Worm (Caenorhabditis elegans) whole organism, young adult: ENCODE results near the gene mip-2.

Source experiments
- C06A6.2 ChIP-seq: fragments of 200-800 bp; sonication (Bioruptor generic); conservative IDR thresholded peaks from 2 replicates; pipeline ENCODE4 v1.3.6; 2022; ENCODE audit warnings: missing genetic modification characterization, missing compliant biosample characterization
- F10E7.11 ChIP-seq: sonication (generic microtip); optimal IDR thresholded peaks from 2 replicates; lab custom pipeline; 2017; ENCODE audit warnings: mild to moderate bottlenecking, missing genetic modification characterization, moderate library complexity, missing compliant biosample characterization
- F22D6.2 ChIP-seq: sonication (generic microtip); optimal IDR thresholded peaks from 2 replicates; lab custom pipeline; 2016; ENCODE audit warnings: mild to moderate bottlenecking, missing genetic modification characterization, missing compliant biosample characterization
- F23B12.7 ChIP-seq: sonication (generic microtip); optimal IDR thresholded peaks from 2 replicates; lab custom pipeline; 2017; ENCODE audit warnings: missing genetic modification characterization, mild to moderate bottlenecking, missing compliant biosample characterization, antibody characterized with exemption, moderate library complexity; ENCODE audit not compliant: insufficient read depth
- F33H1.4 ChIP-seq: fragments of 200-800 bp; sonication (Bioruptor generic); IDR thresholded peaks from 2 replicates; pipeline ENCODE4 v1.3.6; 2022; ENCODE audit warnings: missing genetic modification reagents, missing genetic modification characterization, missing compliant biosample characterization
- F37B4.10 ChIP-seq: fragments of 200-800 bp; sonication (Bioruptor generic); IDR thresholded peaks from 2 replicates; pipeline ENCODE4 v1.3.6; 2022; ENCODE audit warnings: missing genetic modification characterization, missing compliant biosample characterization
- F49E8.2 ChIP-seq: sonication (generic microtip); optimal IDR thresholded peaks from 3 replicates; lab custom pipeline; 2017; ENCODE audit warnings: missing genetic modification characterization, mild to moderate bottlenecking, missing compliant biosample characterization, antibody characterized with exemption, moderate library complexity; ENCODE audit not compliant: insufficient read depth
- K12H6.12 ChIP-seq: fragments of 200-800 bp; sonication (Bioruptor generic); optimal IDR thresholded peaks from 2 replicates; lab custom pipeline; 2018; ENCODE audit warnings: mild to moderate bottlenecking, missing genetic modification characterization, missing compliant biosample characterization
- Y56A3A.18 ChIP-seq: fragments of 200-800 bp; sonication (Bioruptor generic); IDR thresholded peaks from 2 replicates; pipeline ENCODE4 v1.3.6; 2022; ENCODE audit warnings: missing genetic modification reagents, missing genetic modification characterization, missing compliant biosample characterization
- Y67H2A.10 ChIP-seq: fragments of 200-800 bp; sonication (Bioruptor generic); conservative IDR thresholded peaks from 2 replicates; pipeline ENCODE4 v1.3.6; 2022; ENCODE audit warnings: missing genetic modification reagents, missing genetic modification characterization, missing compliant biosample characterization
- ama-1 ChIP-seq, 3 experiments: fragments of 150-350 bp in 1 of 3; sonication (generic microtip) in 2 of 3; optimal IDR thresholded peaks; 2 replicates each; lab custom pipeline; 2014 to 2018; ENCODE audit warnings: missing biosample characterization in 2 of 3, missing genetic modification characterization in 2 of 3, missing genetic modification reagents in 2 of 3
- aptf-3 ChIP-seq: fragments of 200-800 bp; sonication (Bioruptor generic); IDR thresholded peaks from 2 replicates; pipeline ENCODE4 v1.3.6; 2022; ENCODE audit warnings: missing genetic modification characterization, missing compliant biosample characterization
- athp-1 ChIP-seq: sonication (generic microtip); optimal IDR thresholded peaks from 2 replicates; lab custom pipeline; 2017; ENCODE audit warnings: mild to moderate bottlenecking, missing genetic modification characterization, missing compliant biosample characterization
- attf-3 ChIP-seq: fragments of 200-800 bp; sonication (Bioruptor generic); conservative IDR thresholded peaks from 2 replicates; pipeline ENCODE4 v1.3.6; 2022; ENCODE audit warnings: missing genetic modification reagents, missing genetic modification characterization, missing compliant biosample characterization
- attf-6 ChIP-seq: fragments of 200-800 bp; sonication (Bioruptor generic); IDR thresholded peaks from 2 replicates; pipeline ENCODE4 v1.3.6; 2022; ENCODE audit warnings: missing genetic modification reagents, missing genetic modification characterization, missing compliant biosample characterization
- ccch-3 ChIP-seq: fragments of 200-800 bp; sonication (Bioruptor generic); optimal IDR thresholded peaks from 2 replicates; lab custom pipeline; 2018; ENCODE audit warnings: mild to moderate bottlenecking, missing genetic modification characterization, missing compliant biosample characterization
- cebp-1 ChIP-seq, 2 experiments: fragments of 200-800 bp in 1 of 2; sonication (Bioruptor generic) in 1 of 2; sonication (generic microtip) in 1 of 2; IDR thresholded peaks in 1 of 2; optimal IDR thresholded peaks in 1 of 2; 2 replicates each; pipeline versions ENCODE4 v1.3.6 to Lab custom; 2017 to 2022; ENCODE audit warnings: missing compliant biosample characterization in 2 of 2, missing genetic modification characterization in 2 of 2, mild to moderate bottlenecking in 1 of 2, missing genetic modification reagents in 1 of 2, moderate library complexity in 1 of 2
- chd-7 ChIP-seq: sonication (generic microtip); optimal IDR thresholded peaks from 2 replicates; lab custom pipeline; 2016; ENCODE audit warnings: mild to moderate bottlenecking, missing genetic modification characterization, moderate library complexity, missing compliant biosample characterization
- die-1 ChIP-seq: sonication (generic microtip); optimal IDR thresholded peaks from 2 replicates; lab custom pipeline; 2016; ENCODE audit warnings: missing genotype, mild to moderate bottlenecking, missing genetic modification characterization, missing compliant biosample characterization
- him-1 ChIP-seq: sonication (generic microtip); optimal IDR thresholded peaks from 2 replicates; lab custom pipeline; 2016; ENCODE audit warnings: missing genotype, missing genetic modification reagents, missing genetic modification characterization, missing compliant biosample characterization
- hlh-12 ChIP-seq: sonication (generic microtip); optimal IDR thresholded peaks from 2 replicates; lab custom pipeline; 2016; ENCODE audit warnings: missing genetic modification characterization, missing compliant biosample characterization
- hlh-26 ChIP-seq: fragments of 200-800 bp; sonication (Bioruptor generic); conservative IDR thresholded peaks from 2 replicates; pipeline ENCODE4 v1.3.6; 2022; ENCODE audit warnings: missing genetic modification reagents, missing genetic modification characterization, missing compliant biosample characterization
- hrde-1 ChIP-seq: sonication (generic microtip); optimal IDR thresholded peaks from 2 replicates; lab custom pipeline; 2016; ENCODE audit warnings: missing genetic modification characterization, mild to moderate bottlenecking, missing compliant biosample characterization, moderate library complexity, missing genotype, missing genetic modification reagents, borderline replicate concordance
- hsf-1 ChIP-seq: fragments of 200-800 bp; sonication (Bioruptor generic); IDR thresholded peaks from 2 replicates; pipeline ENCODE4 v1.3.6; 2022; ENCODE audit warnings: missing genetic modification reagents, missing genetic modification characterization, missing compliant biosample characterization
- lag-1 ChIP-seq: fragments of 200-800 bp; sonication (Bioruptor generic); IDR thresholded peaks from 2 replicates; pipeline ENCODE4 v1.3.6; 2022; ENCODE audit warnings: missing genetic modification reagents, missing genetic modification characterization, missing compliant biosample characterization
- let-526 ChIP-seq: fragments of 200-800 bp; sonication (Bioruptor generic); IDR thresholded peaks from 2 replicates; pipeline ENCODE4 v1.3.6; 2022; ENCODE audit warnings: missing genetic modification reagents, missing genetic modification characterization, missing compliant biosample characterization
- lin-26 ChIP-seq: fragments of 200-800 bp; sonication (Bioruptor generic); IDR thresholded peaks from 2 replicates; pipeline ENCODE4 v1.3.6; 2022; ENCODE audit warnings: missing genetic modification reagents, missing genetic modification characterization, missing compliant biosample characterization
- lin-35 ChIP-seq, 3 experiments: fragments of 150-350 bp in 2 of 3; sonication (generic microtip) in 1 of 3; optimal IDR thresholded peaks; 2 replicates each; lab custom pipeline; 2014 to 2018; ENCODE audit warnings: missing biosample characterization in 3 of 3, missing genetic modification characterization in 3 of 3, missing genetic modification reagents in 3 of 3
- lsl-1 ChIP-seq: fragments of 200-800 bp; sonication (Bioruptor generic); optimal IDR thresholded peaks from 2 replicates; lab custom pipeline; 2018; ENCODE audit warnings: mild to moderate bottlenecking, missing genetic modification characterization, moderate library complexity, missing compliant biosample characterization
- mcd-1 ChIP-seq: fragments of 200-800 bp; sonication (Bioruptor generic); IDR thresholded peaks from 2 replicates; pipeline ENCODE4 v1.3.6; 2022; ENCODE audit warnings: missing genetic modification reagents, missing genetic modification characterization, missing compliant biosample characterization
- mel-28 ChIP-seq: sonication (generic microtip); optimal IDR thresholded peaks from 2 replicates; lab custom pipeline; 2016; ENCODE audit warnings: borderline replicate concordance, mild to moderate bottlenecking, missing genetic modification characterization, missing compliant biosample characterization
- nfya-1 ChIP-seq: sonication (generic microtip); optimal IDR thresholded peaks from 2 replicates; lab custom pipeline; 2017; ENCODE audit warnings: antibody characterized with exemption, missing compliant biosample characterization, missing genetic modification characterization, borderline replicate concordance; ENCODE audit not compliant: insufficient read depth
- nfya-2 ChIP-seq: fragments of 200-800 bp; sonication (Bioruptor generic); IDR thresholded peaks from 2 replicates; pipeline ENCODE4 v1.3.6; 2022; ENCODE audit warnings: missing genetic modification reagents, missing genetic modification characterization, missing compliant biosample characterization
- nfyb-1 ChIP-seq: fragments of 200-800 bp; sonication (Bioruptor generic); IDR thresholded peaks from 2 replicates; pipeline ENCODE4 v1.3.6; 2022; ENCODE audit warnings: missing genetic modification reagents, missing genetic modification characterization, missing compliant biosample characterization
- nhr-179 ChIP-seq: sonication (generic microtip); optimal IDR thresholded peaks from 2 replicates; lab custom pipeline; 2016; ENCODE audit warnings: mild to moderate bottlenecking, missing genetic modification characterization, missing compliant biosample characterization
- pbrm-1 ChIP-seq: fragments of 200-800 bp; sonication (Bioruptor generic); IDR thresholded peaks from 2 replicates; pipeline ENCODE4 v1.3.6; 2022; ENCODE audit warnings: missing genetic modification reagents, missing genetic modification characterization, missing compliant biosample characterization
- repo-1 ChIP-seq: sonication (generic microtip); optimal IDR thresholded peaks from 2 replicates; lab custom pipeline; 2017; ENCODE audit warnings: mild to moderate bottlenecking, missing genetic modification characterization, missing compliant biosample characterization
- rpc-1 ChIP-seq, 2 experiments: fragments of 150-350 bp in 1 of 2; sonication (generic microtip) in 1 of 2; optimal IDR thresholded peaks; 2 replicates each; lab custom pipeline; 2014 to 2018; ENCODE audit warnings: missing biosample characterization in 1 of 2, missing genetic modification characterization in 1 of 2, missing genetic modification reagents in 1 of 2, missing genotype in 1 of 2
- sdz-38 ChIP-seq: sonication (generic microtip); optimal IDR thresholded peaks from 2 replicates; lab custom pipeline; 2016; ENCODE audit warnings: missing genotype, missing genetic modification characterization, missing compliant biosample characterization
- tbp1 ChIP-seq: fragments of 200-800 bp; sonication (Bioruptor generic); optimal IDR thresholded peaks from 2 replicates; lab custom pipeline; 2018; ENCODE audit warnings: mild to moderate bottlenecking, missing genetic modification characterization, missing compliant biosample characterization
- tlf-1 ChIP-seq: fragments of 200-800 bp; sonication (Bioruptor generic); optimal IDR thresholded peaks from 2 replicates; lab custom pipeline; 2018; ENCODE audit warnings: mild to moderate bottlenecking, missing genetic modification characterization, missing compliant biosample characterization
- xnd-1 ChIP-seq: sonication (generic microtip); optimal IDR thresholded peaks from 2 replicates; lab custom pipeline; 2016; ENCODE audit warnings: missing genotype, missing genetic modification reagents, missing genetic modification characterization, missing compliant biosample characterization
- zim-3 ChIP-seq: sonication (generic microtip); optimal IDR thresholded peaks from 2 replicates; lab custom pipeline; 2017; ENCODE audit warnings: mild to moderate bottlenecking, missing genetic modification characterization, moderate library complexity, missing compliant biosample characterization
- ztf-22 ChIP-seq: fragments of 200-800 bp; sonication (Bioruptor generic); optimal IDR thresholded peaks from 2 replicates; lab custom pipeline; 2018; ENCODE audit warnings: mild to moderate bottlenecking, missing genetic modification characterization, moderate library complexity, missing compliant biosample characterization
- ztf-25 ChIP-seq: fragments of 200-800 bp; sonication (Bioruptor generic); IDR thresholded peaks from 2 replicates; pipeline ENCODE4 v1.3.6; 2022; ENCODE audit warnings: missing genetic modification reagents, missing genetic modification characterization, missing compliant biosample characterization
- ztf-3 ChIP-seq: fragments of 200-800 bp; sonication (Bioruptor generic); optimal IDR thresholded peaks from 2 replicates; lab custom pipeline; 2018; ENCODE audit warnings: mild to moderate bottlenecking, missing genetic modification characterization, missing compliant biosample characterization

The mip-2 gene

ce11 chrV:13671911-13672639 lies at the start of gene mip-2, which contains the start of gene F58G11.4 (continued):
- no peak for TF ChIP-seq Y56A3A.18 (GFP tag; lab: Robert Waterston, UW)
- no peak for TF ChIP-seq lin-26
- no peak for TF ChIP-seq nfyb-1 (GFP tag; lab: Robert Waterston, UW)
- TF ChIP-seq nfya-1 (tag; lab: Kevin White, UChicago), result no peak
- TF ChIP-seq Y67H2A.10 (GFP tag; lab: Robert Waterston, UW), result no peak
- TF ChIP-seq attf-3 (GFP tag; lab: Robert Waterston, UW), result no peak
- TF ChIP-seq F33H1.4 (GFP tag; lab: Robert Waterston, UW), result peak; percentile 43
- TF ChIP-seq K12H6.12 (tag; lab: Kevin White, UChicago), result no peak
- TF ChIP-seq F23B12.7, result no peak
- no peak for TF ChIP-seq cebp-1 (GFP tag; IDR thresholded peaks at IDR 0.05; lab: Robert Waterston, UW)
- TF ChIP-seq cebp-1 (tag; optimal IDR thresholded peaks at IDR 0.05; lab: Kevin White, UChicago), result no peak
- TF ChIP-seq lag-1 (GFP tag; lab: Robert Waterston, UW), result no peak
- no peak for TF ChIP-seq C06A6.2 (GFP tag; lab: Robert Waterston, UW)
- no peak for TF ChIP-seq sdz-38 (tag; lab: Kevin White, UChicago)
- no peak for TF ChIP-seq let-526 (GFP tag; lab: Robert Waterston, UW)
- no peak for TF ChIP-seq tlf-1
- TF ChIP-seq nhr-179 (tag; lab: Kevin White, UChicago), result no peak
- TF ChIP-seq mcd-1 (GFP tag; lab: Robert Waterston, UW), result 0 out of 2 replicates have a peak, but pooled peaks have one; percentile 25
- peak; percentile 58 for TF ChIP-seq xnd-1 (tag; lab: Kevin White, UChicago)
- TF ChIP-seq hrde-1 (tag; lab: Kevin White, UChicago), result no peak
- peak; percentile 96 for TF ChIP-seq hsf-1
- no peak for TF ChIP-seq mel-28 (tag; lab: Kevin White, UChicago)
- TF ChIP-seq lsl-1, result peak; percentile 90
- TF ChIP-seq lin-35 (GFP tag; optimal IDR thresholded peaks at IDR 0.05; lab: Kevin White, UChicago), result no peak
- no peak for TF ChIP-seq aptf-3
- TF ChIP-seq die-1 (tag; lab: Kevin White, UChicago), result no peak
- TF ChIP-seq athp-1 (tag; lab: Kevin White, UChicago), result no peak
- no peak for TF ChIP-seq hlh-26 (GFP tag; lab: Robert Waterston, UW)
- TF ChIP-seq ccch-3 (GFP tag; lab: Kevin White, UChicago), result no peak
- TF ChIP-seq ztf-3 (GFP tag; lab: Kevin White, UChicago), result no peak
- no peak for TF ChIP-seq hlh-12 (tag; lab: Kevin White, UChicago)
- TF ChIP-seq attf-6 (GFP tag; lab: Robert Waterston, UW), result no peak
- TF ChIP-seq pbrm-1 (GFP tag; lab: Robert Waterston, UW), result peak; percentile 55; the same call in 1 of the 2 replicates
- no peak for TF ChIP-seq ztf-25 (GFP tag; lab: Robert Waterston, UW)
- TF ChIP-seq him-1 (tag; lab: Kevin White, UChicago), result no peak
- TF ChIP-seq F37B4.10, result no peak
- TF ChIP-seq F49E8.2, result no peak
- TF ChIP-seq F10E7.11 (tag; lab: Kevin White, UChicago), result no peak
- no peak for TF ChIP-seq F22D6.2 (tag; lab: Kevin White, UChicago)
- TF ChIP-seq ztf-22 (GFP tag; lab: Kevin White, UChicago), result no peak
- no peak for TF ChIP-seq nfya-2 (GFP tag; lab: Robert Waterston, UW)
- no peak for TF ChIP-seq zim-3
- no peak for TF ChIP-seq ama-1 (optimal IDR thresholded peaks at IDR 0.05; lab: Kevin White, UChicago)
- no peak for TF ChIP-seq ama-1 (GFP tag; optimal IDR thresholded peaks at IDR 0.05; lab: Kevin White, UChicago)
- no peak for TF ChIP-seq rpc-1 (optimal IDR thresholded peaks at IDR 0.05; lab: Kevin White, UChicago)
- TF ChIP-seq rpc-1 (tag; optimal IDR thresholded peaks at IDR 0.05; lab: Kevin White, UChicago), result no peak
- no peak for TF ChIP-seq repo-1 (tag; lab: Kevin White, UChicago)
- TF ChIP-seq chd-7 (tag; lab: Kevin White, UChicago), result no peak
- peak; percentile 3 for TF ChIP-seq tbp1
